Worm (Caenorhabditis elegans): ENCODE measurements around the gene F45D3.4.

F45D3.4 gene

ce11 chrV:12513900-12514299 is 39.1 kb downstream of the F45D3.4 start:
- peak; percentile 67 for TF ChIP-seq elt-2 (tag; optimal IDR thresholded peaks at IDR 0.05)
- TF ChIP-seq zip-5 (tag; optimal IDR thresholded peaks at IDR 0.05), result no peak

DNA sequence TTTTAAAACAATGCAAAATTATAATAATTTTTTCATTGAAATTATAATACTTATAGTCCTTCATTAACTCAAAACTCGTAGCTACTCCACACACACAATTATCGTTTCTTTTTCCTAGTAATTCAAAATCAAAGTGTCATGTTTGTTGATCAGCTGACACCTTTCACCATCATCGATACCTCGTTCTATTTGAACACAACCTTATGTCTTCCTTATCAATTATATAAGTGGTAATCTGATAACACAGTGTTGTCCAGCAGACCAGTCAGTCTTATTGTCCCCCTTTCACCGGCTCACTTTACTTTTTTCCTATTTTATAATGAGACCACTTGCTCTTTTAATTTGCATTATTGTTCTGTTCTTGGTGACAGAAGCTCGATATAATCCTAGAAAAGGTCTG is 40.2 kb downstream of the F45D3.4 start, which contains the start of the genes T28H10.2 and lgmn-1:
TSS of gene T28H10.2 (minus strand) at position 177 of the 400 bp plus-strand sequence.
TSS of gene lgmn-1 (plus strand) at position 284 of the 400 bp plus-strand sequence.
- TF ChIP-seq sox-4 (tag; optimal IDR thresholded peaks at IDR 0.05), result no peak
- no peak for TF ChIP-seq F13H6.1 (tag; optimal IDR thresholded peaks at IDR 0.05)
- TF ChIP-seq elt-2 (tag; optimal IDR thresholded peaks at IDR 0.05), result peak; percentile 89

DNA sequence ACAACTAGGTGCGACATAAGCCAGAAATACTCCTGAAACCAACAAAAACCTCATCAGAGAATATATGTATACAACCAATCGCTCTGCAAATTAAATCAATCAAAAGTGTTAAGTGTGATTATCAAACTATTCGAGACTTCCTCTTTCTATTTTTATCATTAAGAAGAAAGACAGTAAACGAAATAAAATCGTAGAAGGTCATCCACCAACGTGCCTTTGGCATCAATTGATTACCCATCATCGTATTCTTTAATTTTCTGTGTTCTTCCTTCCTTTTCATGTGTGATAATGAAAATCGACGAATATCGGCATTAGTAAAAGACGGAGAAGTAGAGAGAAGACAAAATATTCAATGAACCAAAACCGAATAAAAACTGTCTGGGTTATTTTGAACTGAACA is 41.0 kb downstream of the F45D3.4 start:
- TF ChIP-seq zip-5 (tag; optimal IDR thresholded peaks at IDR 0.05), result no peak
- no peak for TF ChIP-seq pros-1 (tag; optimal IDR thresholded peaks at IDR 0.05)
- no peak for TF ChIP-seq pha-4 (tag; optimal IDR thresholded peaks at IDR 0.05)
- TF ChIP-seq nfya-1 (tag; optimal IDR thresholded peaks at IDR 0.05), result no peak
- no peak for TF ChIP-seq hlh-30 (tag; optimal IDR thresholded peaks at IDR 0.05; ENCODE audit: insufficient read depth)
- no peak for TF ChIP-seq ceh-19 (GFP tag; optimal IDR thresholded peaks at IDR 0.05)
- TF ChIP-seq mec-3 (tag; optimal IDR thresholded peaks at IDR 0.05; ENCODE audit: borderline replicate concordance), result no peak
- TF ChIP-seq sox-4 (tag; optimal IDR thresholded peaks at IDR 0.05), result no peak
- no peak for TF ChIP-seq ceh-48 (tag; optimal IDR thresholded peaks at IDR 0.05)
- TF ChIP-seq dmd-4 (tag; optimal IDR thresholded peaks at IDR 0.05; ENCODE audit: borderline replicate concordance), result no peak
- no peak for TF ChIP-seq gmeb-2 (tag; optimal IDR thresholded peaks at IDR 0.05)
- TF ChIP-seq T23F11.4 (GFP tag; optimal IDR thresholded peaks at IDR 0.05), result no peak
- TF ChIP-seq ttx-3 (tag; optimal IDR thresholded peaks at IDR 0.05), result no peak
- no peak for TF ChIP-seq C08G9.2 (tag; optimal IDR thresholded peaks at IDR 0.05)
- no peak for TF ChIP-seq lin-11 (tag; optimal IDR thresholded peaks at IDR 0.05)

DNA sequence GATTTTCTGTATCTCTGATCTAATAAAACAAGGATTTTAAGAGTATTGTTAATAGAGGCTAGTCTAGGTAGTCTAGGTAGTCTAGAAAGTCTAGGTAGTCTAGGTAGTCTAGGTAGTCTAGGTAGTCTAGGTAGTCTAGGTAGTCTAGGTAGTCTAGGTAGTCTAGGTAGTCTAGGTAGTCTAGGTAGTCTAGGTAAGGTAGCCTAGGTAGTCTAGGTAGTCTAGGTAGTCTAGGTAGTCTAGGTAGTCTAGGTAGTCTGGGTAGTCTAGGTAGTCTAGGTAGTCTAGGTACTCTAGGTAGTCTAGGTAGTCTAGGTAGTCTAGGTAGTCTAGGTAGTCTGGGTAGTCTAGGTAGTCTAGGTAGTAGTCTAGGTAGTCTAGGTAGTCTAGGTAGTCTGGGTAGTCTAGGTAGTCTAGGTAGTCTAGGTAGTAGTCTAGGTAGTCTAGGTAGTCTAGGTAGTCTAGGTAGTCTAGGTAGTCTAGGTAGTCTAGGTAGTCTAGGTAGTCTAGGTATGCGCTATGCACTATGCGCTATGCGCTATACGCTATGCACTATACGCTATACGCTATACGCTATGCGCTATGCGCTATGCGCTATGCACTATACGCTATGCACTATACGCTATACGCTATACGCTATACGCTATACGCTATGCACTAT is 42.9 kb downstream of the F45D3.4 start:
- peak; percentile 21 for TF ChIP-seq npax-4 (tag; optimal IDR thresholded peaks at IDR 0.05)
- TF ChIP-seq hlh-13 (GFP tag; optimal IDR thresholded peaks at IDR 0.05), result peak; percentile 79
- TF ChIP-seq fax-1 (tag; optimal IDR thresholded peaks at IDR 0.05), result peak; percentile 38
- TF ChIP-seq gmeb-2 (tag; optimal IDR thresholded peaks at IDR 0.05), result peak; percentile 60
- TF ChIP-seq K02D7.2 (tag; optimal IDR thresholded peaks at IDR 0.05), result peak; percentile 42
- TF ChIP-seq unc-42 (tag; optimal IDR thresholded peaks at IDR 0.05), result peak; percentile 68
- peak; percentile 38 for TF ChIP-seq ceh-48 (tag; optimal IDR thresholded peaks at IDR 0.05)
- TF ChIP-seq sdc-2 (tag; optimal IDR thresholded peaks at IDR 0.05), result peak; percentile 50
- TF ChIP-seq dmd-4 (tag; optimal IDR thresholded peaks at IDR 0.05; ENCODE audit: borderline replicate concordance), result peak; percentile 84
- peak; percentile 70 for TF ChIP-seq ceh-6 (GFP tag; optimal IDR thresholded peaks at IDR 0.05)
- peak; percentile 69 for TF ChIP-seq pat-9 (tag; optimal IDR thresholded peaks at IDR 0.05)
- peak; percentile 68 for TF ChIP-seq che-1 (tag; optimal IDR thresholded peaks at IDR 0.05)
- peak; percentile 63 for TF ChIP-seq syd-9 (tag; optimal IDR thresholded peaks at IDR 0.05)
- peak; percentile 89 for TF ChIP-seq ref-2 (tag; optimal IDR thresholded peaks at IDR 0.05)
- TF ChIP-seq ceh-9 (tag; optimal IDR thresholded peaks at IDR 0.05), result peak; percentile 35
- peak; percentile 39 for TF ChIP-seq ceh-18 (tag; optimal IDR thresholded peaks at IDR 0.05)
- peak; percentile 87 for TF ChIP-seq pag-3 (tag; optimal IDR thresholded peaks at IDR 0.05; ENCODE audit: borderline replicate concordance)
- TF ChIP-seq pqm-1 (tag; optimal IDR thresholded peaks at IDR 0.05), result peak; percentile 86
- peak; percentile 89 for TF ChIP-seq fkh-6 (tag; optimal IDR thresholded peaks at IDR 0.05)
- peak; percentile 47 for TF ChIP-seq ceh-19 (GFP tag; optimal IDR thresholded peaks at IDR 0.05)
- TF ChIP-seq lin-11 (tag; optimal IDR thresholded peaks at IDR 0.05), result peak; percentile 61
- TF ChIP-seq ceh-31 (tag; optimal IDR thresholded peaks at IDR 0.05), result peak; percentile 7
- peak; percentile 13 for TF ChIP-seq ceh-34 (tag; optimal IDR thresholded peaks at IDR 0.05)
- peak; percentile 80 for TF ChIP-seq C38D4.7 (GFP tag; optimal IDR thresholded peaks at IDR 0.05)
- TF ChIP-seq mec-3 (tag; optimal IDR thresholded peaks at IDR 0.05; ENCODE audit: borderline replicate concordance), result peak; percentile 99
- peak; percentile 65 for TF ChIP-seq tbx-2 (tag; optimal IDR thresholded peaks at IDR 0.05)
- peak; percentile 94 for TF ChIP-seq elt-4 (tag; optimal IDR thresholded peaks at IDR 0.05)
- peak; percentile 81 for TF ChIP-seq C08G9.2 (tag; optimal IDR thresholded peaks at IDR 0.05)
- peak; percentile 34 for TF ChIP-seq F13H6.1 (tag; optimal IDR thresholded peaks at IDR 0.05)
- TF ChIP-seq sox-4 (tag; optimal IDR thresholded peaks at IDR 0.05), result peak; percentile 77
- peak; percentile 49 for TF ChIP-seq Y22D7AL.16 (tag; optimal IDR thresholded peaks at IDR 0.05)
- TF ChIP-seq T23F11.4 (GFP tag; optimal IDR thresholded peaks at IDR 0.05), result peak; percentile 64
- peak; percentile 82 for TF ChIP-seq madf-2 (tag; optimal IDR thresholded peaks at IDR 0.05)
- peak; percentile 92 for TF ChIP-seq hlh-6 (tag; optimal IDR thresholded peaks at IDR 0.05)
- TF ChIP-seq zip-5 (tag; optimal IDR thresholded peaks at IDR 0.05), result peak; percentile 28
